Fruit fly (Drosophila melanogaster) whole organism, wandering third instar larva: ENCODE measurements around the gene CG10352.

Experiments used
- Abd-B ChIP-seq: fragments of >200 bp; optimal IDR thresholded peaks from 2 replicates; lab custom pipeline; 2017; ENCODE audit warnings: missing biosample characterization, missing genetic modification characterization
- CG32264 ChIP-seq: fragments of 200-800 bp; sonication (Bioruptor generic); optimal IDR thresholded peaks from 2 replicates; lab custom pipeline; 2016; ENCODE audit warnings: missing biosample characterization, missing genetic modification characterization
- CG9705 ChIP-seq: fragments of 200-800 bp; sonication (Bioruptor generic); optimal IDR thresholded peaks from 2 replicates; lab custom pipeline; 2018; ENCODE audit warnings: missing biosample characterization, mild to moderate bottlenecking, missing genetic modification characterization
- Dfd ChIP-seq: fragments of >200 bp; optimal IDR thresholded peaks from 2 replicates; lab custom pipeline; 2017; ENCODE audit warnings: missing biosample characterization, missing genetic modification characterization
- Dif ChIP-seq: fragments of 200-275, 200-300 bp; sonication (Bioruptor generic); optimal IDR thresholded peaks from 2 replicates; lab custom pipeline; 2018; ENCODE audit warnings: missing biosample characterization, missing genetic modification characterization; ENCODE audit not compliant: partially characterized antibody
- GATAd ChIP-seq: sonication (Bioruptor generic); optimal IDR thresholded peaks from 2 replicates; lab custom pipeline; 2016; ENCODE audit warnings: missing biosample characterization, missing genetic modification characterization
- HLH106 ChIP-seq: fragments of 200-800 bp; optimal IDR thresholded peaks from 3 replicates; lab custom pipeline; 2019; ENCODE audit warnings: missing biosample characterization, mild to moderate bottlenecking, missing genetic modification characterization, moderate library complexity
- Hnf4 ChIP-seq: fragments of 200-800 bp; sonication (Bioruptor generic); optimal IDR thresholded peaks from 2 replicates; lab custom pipeline; 2016; ENCODE audit warnings: missing biosample characterization, mild to moderate bottlenecking, missing genetic modification characterization
- Jra ChIP-seq: sonication (Bioruptor generic); optimal IDR thresholded peaks from 2 replicates; lab custom pipeline; 2016; ENCODE audit warnings: missing biosample characterization, missing genetic modification characterization
- Mio ChIP-seq: sonication (Bioruptor generic); optimal IDR thresholded peaks from 2 replicates; lab custom pipeline; 2016; ENCODE audit warnings: missing biosample characterization, missing genetic modification characterization
- OdsH ChIP-seq: fragments of 200-800 bp; sonication (Bioruptor generic); optimal IDR thresholded peaks from 2 replicates; lab custom pipeline; 2016; ENCODE audit warnings: missing biosample characterization, mild to moderate bottlenecking, missing genetic modification characterization
- Rel ChIP-seq, 2 experiments: fragments of 200-800 bp; sonication (Bioruptor generic) in 1 of 2; optimal IDR thresholded peaks; 2 replicates in 1 of 2; 3 replicates in 1 of 2; lab custom pipeline; 2016 to 2019; ENCODE audit warnings: mild to moderate bottlenecking in 2 of 2, missing biosample characterization in 2 of 2, missing genetic modification characterization in 2 of 2, moderate library complexity in 1 of 2
- Sp1 ChIP-seq: fragments of 200-800 bp; sonication (Bioruptor generic); optimal IDR thresholded peaks from 3 replicates; lab custom pipeline; 2019; ENCODE audit warnings: missing biosample characterization, mild to moderate bottlenecking, missing genetic modification characterization, moderate library complexity
- Vsx2 ChIP-seq: fragments of 200-300, 225-300 bp; sonication (Bioruptor generic); optimal IDR thresholded peaks from 2 replicates; lab custom pipeline; 2018; ENCODE audit warnings: missing biosample characterization, missing genetic modification characterization; ENCODE audit not compliant: partially characterized antibody
- br ChIP-seq: fragments of 200-800 bp; sonication (Bioruptor generic); optimal IDR thresholded peaks from 2 replicates; lab custom pipeline; 2016; ENCODE audit warnings: missing biosample characterization, missing genetic modification characterization
- dl ChIP-seq, 2 experiments: fragments of 175-275, 200-275 bp in 1 of 2; fragments of 200-275 bp in 1 of 2; sonication (Bioruptor generic); optimal IDR thresholded peaks; lab custom pipeline; 2018; ENCODE audit warnings: mild to moderate bottlenecking in 2 of 2, missing biosample characterization in 2 of 2, missing genetic modification characterization in 2 of 2, moderate library complexity in 2 of 2; ENCODE audit not compliant: partially characterized antibody in 2 of 2, insufficient read depth in 1 of 2
- dmrt93B ChIP-seq: fragments of 200-800 bp; sonication (Bioruptor generic); optimal IDR thresholded peaks from 2 replicates; lab custom pipeline; 2018; ENCODE audit warnings: missing biosample characterization, mild to moderate bottlenecking, missing genetic modification characterization
- dsf ChIP-seq: sonication (Bioruptor generic); optimal IDR thresholded peaks from 2 replicates; lab custom pipeline; 2016; ENCODE audit warnings: missing biosample characterization, missing genetic modification characterization, borderline replicate concordance
- ey ChIP-seq: fragments of 200-800 bp; sonication (Bioruptor generic); optimal IDR thresholded peaks from 2 replicates; lab custom pipeline; 2016; ENCODE audit warnings: missing biosample characterization, missing genetic modification characterization
- foxo ChIP-seq, 2 experiments: fragments of 200-800 bp; sonication (Bioruptor generic); optimal IDR thresholded peaks; 2 replicates in 1 of 2; 3 replicates in 1 of 2; lab custom pipeline; 2016 to 2017; ENCODE audit warnings: missing biosample characterization in 2 of 2, missing genetic modification characterization in 2 of 2
- fru ChIP-seq: fragments of 200-800 bp; sonication (Bioruptor generic); optimal IDR thresholded peaks from 3 replicates; lab custom pipeline; 2016; ENCODE audit warnings: missing biosample characterization, mild to moderate bottlenecking, missing genetic modification characterization
- h ChIP-seq: fragments of 200-800 bp; sonication (Bioruptor generic); optimal IDR thresholded peaks from 3 replicates; lab custom pipeline; 2016; ENCODE audit warnings: missing biosample characterization, mild to moderate bottlenecking, missing genetic modification characterization
- jim ChIP-seq: fragments of 175-275, 200-325 bp; sonication (Bioruptor generic); optimal IDR thresholded peaks from 2 replicates; lab custom pipeline; 2016; ENCODE audit warnings: missing biosample characterization, mild to moderate bottlenecking, missing genetic modification characterization
- lola ChIP-seq: fragments of >200 bp; optimal IDR thresholded peaks from 2 replicates; lab custom pipeline; 2017; ENCODE audit warnings: missing biosample characterization, missing genetic modification characterization
- pan ChIP-seq: fragments of >200 bp; optimal IDR thresholded peaks from 2 replicates; lab custom pipeline; 2017
- psq ChIP-seq: fragments of 200-800 bp; sonication (Bioruptor generic); optimal IDR thresholded peaks from 3 replicates; lab custom pipeline; 2017; ENCODE audit warnings: missing biosample characterization, mild to moderate bottlenecking, missing genetic modification characterization, moderate library complexity
- rgr ChIP-seq: fragments of 200-800 bp; sonication (Bioruptor generic); optimal IDR thresholded peaks from 3 replicates; lab custom pipeline; 2016; ENCODE audit warnings: missing biosample characterization, mild to moderate bottlenecking, missing genetic modification characterization
- sv ChIP-seq: fragments of 200-800 bp; sonication (Bioruptor generic); optimal IDR thresholded peaks from 3 replicates; lab custom pipeline; 2016; ENCODE audit warnings: missing biosample characterization, missing genetic modification characterization
- woc ChIP-seq: sonication (Bioruptor generic); optimal IDR thresholded peaks from 2 replicates; lab custom pipeline; 2016; ENCODE audit warnings: missing biosample characterization, mild to moderate bottlenecking, missing genetic modification characterization

CG10352 gene

dm6 chrX:11846049-11846718 is 30.8 kb downstream of the CG10352 start, which contains the start of gene CG15740:
CG15740 (minus strand) TSS chrX:11846099.
- no peak for TF ChIP-seq Sp1 (GFP tag; lab: Kevin White, UChicago)
- TF ChIP-seq CG9705 (GFP tag; lab: Kevin White, UChicago) = no peak
- no peak for TF ChIP-seq Mio (GFP tag; lab: Kevin White, UChicago)
- TF ChIP-seq Dfd (GFP tag; lab: Kevin White, UChicago) = no peak
- no peak for TF ChIP-seq Rel (GFP tag; optimal IDR thresholded peaks at IDR 0.05; lab: Kevin White, UChicago)
- TF ChIP-seq Rel (tag; optimal IDR thresholded peaks at IDR 0.05; lab: Kevin White, UChicago) = no peak
- TF ChIP-seq Vsx2 (GFP tag; lab: Kevin White, UChicago) = no peak
- TF ChIP-seq GATAd (GFP tag; lab: Kevin White, UChicago) = no peak
- no peak for TF ChIP-seq Dif (GFP tag; lab: Kevin White, UChicago)
- no peak for TF ChIP-seq sv (GFP tag; lab: Kevin White, UChicago)
- no peak for TF ChIP-seq fru
- no peak for TF ChIP-seq Jra (GFP tag; lab: Kevin White, UChicago)
- TF ChIP-seq foxo (GFP tag; optimal IDR thresholded peaks at IDR 0.05; lab: Kevin White, UChicago) = no peak
- TF ChIP-seq pan = no peak
- TF ChIP-seq Abd-B (GFP tag; lab: Kevin White, UChicago) = no peak
- no peak for TF ChIP-seq jim
- TF ChIP-seq psq (GFP tag; lab: Kevin White, UChicago) = no peak
- no peak for TF ChIP-seq ey (GFP tag; lab: Kevin White, UChicago)
- no peak for TF ChIP-seq dsf
- TF ChIP-seq, all 38 proteins: peak for 0

dm6 chrX:11841702-11842378 is 35.1 kb downstream of the CG10352 start:
- TF ChIP-seq CG32264 (GFP tag; lab: Kevin White, UChicago) (no peak), OdsH (GFP tag; lab: Kevin White, UChicago) (no peak), Dfd (GFP tag; lab: Kevin White, UChicago) (no peak), HLH106 (tag; lab: Kevin White, UChicago) (no peak), h (no peak)
- TF ChIP-seq, all 38 proteins: peak for 0

dm6 chrX:11839308-11839707 is 37.7 kb downstream of the CG10352 start, which contains the start of gene Cyp28c1:
Cyp28c1 (plus strand) TSS chrX:11839608.
- TF ChIP-seq Mio (GFP tag; lab: Kevin White, UChicago) (no peak), foxo (GFP tag; optimal IDR thresholded peaks at IDR 0.05; lab: Kevin White, UChicago) (no peak), dl (GFP tag; optimal IDR thresholded peaks at IDR 0.05; lab: Kevin White, UChicago; ENCODE audit: insufficient read depth in 1 of 2, partially characterized antibody in 2 of 2) (no peak), pan (no peak), OdsH (GFP tag; lab: Kevin White, UChicago) (no peak), Hnf4 (no peak), jim (no peak), GATAd (GFP tag; lab: Kevin White, UChicago) (no peak), ey (GFP tag; lab: Kevin White, UChicago) (no peak), br (GFP tag; lab: Kevin White, UChicago) (no peak), lola (GFP tag; lab: Kevin White, UChicago) (no peak), fru (no peak), CG9705 (GFP tag; lab: Kevin White, UChicago) (no peak)

dm6 chrX:11837926-11838325 is 39.0 kb downstream of the CG10352 start, which contains the start of gene CG15741:
CG15741 (minus strand) TSS chrX:11838026.
- TF ChIP-seq Jra (GFP tag; lab: Kevin White, UChicago) (no peak), Mio (GFP tag; lab: Kevin White, UChicago) (no peak), CG9705 (GFP tag; lab: Kevin White, UChicago) (no peak), Sp1 (GFP tag; lab: Kevin White, UChicago) (no peak), Dif (GFP tag; lab: Kevin White, UChicago) (no peak), HLH106 (tag; lab: Kevin White, UChicago) (no peak), woc (GFP tag; lab: Kevin White, UChicago) (no peak), CG32264 (GFP tag; lab: Kevin White, UChicago) (no peak), ey (GFP tag; lab: Kevin White, UChicago) (no peak), Rel (GFP tag; optimal IDR thresholded peaks at IDR 0.05; lab: Kevin White, UChicago) (no peak), Rel (tag; optimal IDR thresholded peaks at IDR 0.05; lab: Kevin White, UChicago) (no peak), rgr (no peak), h (no peak), dsf (no peak), dmrt93B (GFP tag; lab: Kevin White, UChicago) (no peak), lola (GFP tag; lab: Kevin White, UChicago) (no peak)
- TF ChIP-seq, all 38 proteins: peak for 0
